Worm (Caenorhabditis elegans) whole organism, L4 larva: Measurements from ENCODE around the gene zfp-3.

ENCODE experiments used
- D1046.2 ChIP-seq: fragments of 200-800 bp; sonication (Bioruptor generic); IDR thresholded peaks from 2 replicates; pipeline ENCODE4 v1.3.6; 2022; ENCODE audit warnings: missing genetic modification characterization, missing compliant biosample characterization
- F10B5.3 ChIP-seq: sonication (generic microtip); optimal IDR thresholded peaks from 2 replicates; lab custom pipeline; 2016; ENCODE audit warnings: mild to moderate bottlenecking, missing genetic modification characterization, missing compliant biosample characterization
- F26F4.8 ChIP-seq: fragments of 200-800 bp; sonication (Bioruptor generic); conservative IDR thresholded peaks from 2 replicates; pipeline ENCODE4 v1.3.6; 2022; ENCODE audit warnings: missing genetic modification characterization, missing compliant biosample characterization
- F37D6.2 ChIP-seq: sonication (generic microtip); optimal IDR thresholded peaks from 2 replicates; lab custom pipeline; 2016; ENCODE audit warnings: mild to moderate bottlenecking, missing genetic modification characterization, missing compliant biosample characterization
- F44E2.7 ChIP-seq: fragments of 200-800 bp; sonication (Bioruptor generic); IDR thresholded peaks from 2 replicates; pipeline ENCODE4 v2.1.2; 2022; ENCODE audit warnings: missing genetic modification characterization, missing compliant biosample characterization
- F49E8.2 ChIP-seq: sonication (generic microtip); optimal IDR thresholded peaks from 2 replicates; lab custom pipeline; 2016; ENCODE audit warnings: missing compliant biosample characterization, mild to moderate bottlenecking, missing genetic modification characterization, borderline replicate concordance
- T20F7.1 ChIP-seq: fragments of 200-800 bp; sonication (Bioruptor generic); optimal IDR thresholded peaks from 2 replicates; lab custom pipeline; 2018; ENCODE audit warnings: mild to moderate bottlenecking, missing genetic modification characterization, missing compliant biosample characterization
- Y48G9A.11 ChIP-seq: fragments of 200-800 bp; sonication (Bioruptor generic); IDR thresholded peaks from 2 replicates; pipeline ENCODE4 v1.3.6; 2022; ENCODE audit warnings: missing genetic modification reagents, missing genetic modification characterization, missing compliant biosample characterization
- Y5F2A.4 ChIP-seq: fragments of 200-800 bp; sonication (Bioruptor generic); optimal IDR thresholded peaks from 2 replicates; lab custom pipeline; 2018; ENCODE audit warnings: mild to moderate bottlenecking, missing genetic modification characterization, missing compliant biosample characterization
- Y75B8A.6 ChIP-seq: fragments of 200-800 bp; sonication (Bioruptor generic); IDR thresholded peaks from 2 replicates; pipeline ENCODE4 v1.3.6; 2022; ENCODE audit warnings: missing genetic modification reagents, missing genetic modification characterization, missing compliant biosample characterization
- ZK337.2 ChIP-seq: fragments of 200-800 bp; sonication (Bioruptor generic); IDR thresholded peaks from 2 replicates; pipeline ENCODE4 v1.3.6; 2022; ENCODE audit warnings: missing genetic modification reagents, missing genetic modification characterization, missing compliant biosample characterization
- ZK546.5 ChIP-seq, 2 experiments: sonication (generic microtip); optimal IDR thresholded peaks; 2 replicates each; lab custom pipeline; 2017; ENCODE audit warnings: missing biosample characterization in 2 of 2, missing genetic modification characterization in 2 of 2
- aha-1 ChIP-seq: fragments of 150-350 bp; peaks from one replicate; lab custom pipeline; 2014; ENCODE audit warnings: missing biosample characterization, missing genetic modification characterization
- ama-1 ChIP-seq: fragments of 150-350 bp; optimal IDR thresholded peaks from 2 replicates; lab custom pipeline; 2014; ENCODE audit warnings: inconsistent platforms, mixed read lengths
- attf-4 ChIP-seq: sonication (generic microtip); optimal IDR thresholded peaks from 3 replicates; lab custom pipeline; 2017; ENCODE audit warnings: missing biosample characterization, missing genetic modification characterization
- ceh-20 ChIP-seq: fragments of 200-800 bp; sonication (Bioruptor generic); IDR thresholded peaks from 2 replicates; pipeline ENCODE4 v1.3.6; 2022; ENCODE audit warnings: missing genetic modification reagents, missing genetic modification characterization, missing compliant biosample characterization
- ceh-28 ChIP-seq: fragments of 150-350 bp; optimal IDR thresholded peaks from 2 replicates; lab custom pipeline; 2014; ENCODE audit warnings: missing biosample characterization, missing genetic modification reagents, missing genetic modification characterization
- ceh-62 ChIP-seq: sonication (generic microtip); optimal IDR thresholded peaks from 2 replicates; lab custom pipeline; 2017; ENCODE audit warnings: missing biosample characterization, missing genetic modification characterization
- cey-2 ChIP-seq: sonication (generic microtip); optimal IDR thresholded peaks from 3 replicates; lab custom pipeline; 2017; ENCODE audit warnings: missing genetic modification characterization, mild to moderate bottlenecking, missing compliant biosample characterization, antibody characterized with exemption, borderline replicate concordance; ENCODE audit not compliant: insufficient read depth
- daf-12 ChIP-seq: fragments of 150-350 bp; optimal IDR thresholded peaks from 2 replicates; lab custom pipeline; 2014; ENCODE audit warnings: missing biosample characterization, missing genetic modification reagents, missing genetic modification characterization
- daf-16 ChIP-seq, 3 experiments: sonication (generic microtip); optimal IDR thresholded peaks; 2 replicates each; lab custom pipeline; 2016 to 2017; ENCODE audit warnings: missing genetic modification characterization in 3 of 3, missing genetic modification reagents in 3 of 3, mild to moderate bottlenecking in 2 of 3, missing compliant biosample characterization in 2 of 3, missing biosample characterization in 1 of 3, moderate library complexity in 1 of 3
- dmd-9 ChIP-seq: fragments of 200-800 bp; sonication (Bioruptor generic); IDR thresholded peaks from 2 replicates; pipeline ENCODE4 v1.3.6; 2022; ENCODE audit warnings: missing genetic modification reagents, missing genetic modification characterization, missing compliant biosample characterization
- egl-27 ChIP-seq: sonication (generic microtip); optimal IDR thresholded peaks from 3 replicates; lab custom pipeline; 2017; ENCODE audit warnings: missing biosample characterization, missing genetic modification reagents, missing genetic modification characterization
- egl-43 ChIP-seq: fragments of 200-800 bp; sonication (Bioruptor generic); IDR thresholded peaks from 2 replicates; pipeline ENCODE4 v1.3.6; 2022; ENCODE audit warnings: missing genetic modification reagents, missing genetic modification characterization, missing compliant biosample characterization
- fkh-10 ChIP-seq: fragments of 150-350 bp; optimal IDR thresholded peaks from 2 replicates; lab custom pipeline; 2014; ENCODE audit warnings: missing biosample characterization, missing genetic modification reagents, missing genetic modification characterization
- fos-1 ChIP-seq: fragments of 150-350 bp; optimal IDR thresholded peaks from 2 replicates; lab custom pipeline; 2014; ENCODE audit warnings: missing biosample characterization, missing genetic modification characterization
- gei-8 ChIP-seq: fragments of 200-800 bp; sonication (Bioruptor generic); optimal IDR thresholded peaks from 2 replicates; lab custom pipeline; 2018; ENCODE audit warnings: mild to moderate bottlenecking, missing genetic modification characterization, missing compliant biosample characterization
- jun-1 ChIP-seq: fragments of 150-350 bp; optimal IDR thresholded peaks from 2 replicates; lab custom pipeline; 2014; ENCODE audit warnings: missing biosample characterization, missing genetic modification reagents, missing genetic modification characterization
- lsy-2 ChIP-seq, 2 experiments: fragments of 150-350 bp in 1 of 2; sonication (generic microtip) in 1 of 2; optimal IDR thresholded peaks; 2 replicates each; lab custom pipeline; 2014 to 2017; ENCODE audit warnings: missing biosample characterization in 2 of 2, missing genetic modification characterization in 2 of 2
- mdl-1 ChIP-seq, 2 experiments: fragments of 150-350 bp in 1 of 2; sonication (generic microtip) in 1 of 2; optimal IDR thresholded peaks; 2 replicates each; lab custom pipeline; 2014 to 2017; ENCODE audit warnings: missing biosample characterization in 2 of 2, missing genetic modification characterization in 2 of 2
- mxl-3 ChIP-seq: fragments of 200-800 bp; sonication (Bioruptor generic); optimal IDR thresholded peaks from 2 replicates; lab custom pipeline; 2018; ENCODE audit warnings: mild to moderate bottlenecking, missing genetic modification characterization, missing compliant biosample characterization
- nhr-237 ChIP-seq: sonication (generic microtip); optimal IDR thresholded peaks from 2 replicates; lab custom pipeline; 2017; ENCODE audit warnings: missing biosample characterization, missing genetic modification characterization
- nhr-28 ChIP-seq: fragments of 150-350 bp; optimal IDR thresholded peaks from 2 replicates; lab custom pipeline; 2014; ENCODE audit warnings: missing biosample characterization, missing genetic modification characterization
- nhr-41 ChIP-seq: fragments of 200-800 bp; sonication (Bioruptor generic); IDR thresholded peaks from 2 replicates; pipeline ENCODE4 v1.3.6; 2022; ENCODE audit warnings: missing genetic modification reagents, missing genetic modification characterization, missing compliant biosample characterization
- nhr-76 ChIP-seq: fragments of 150-350 bp; optimal IDR thresholded peaks from 2 replicates; lab custom pipeline; 2014; ENCODE audit warnings: missing biosample characterization, missing genetic modification characterization
- nhr-77 ChIP-seq: fragments of 150-350 bp; optimal IDR thresholded peaks from 2 replicates; lab custom pipeline; 2014; ENCODE audit warnings: missing biosample characterization, missing genetic modification characterization
- pqm-1 ChIP-seq: sonication (generic microtip); optimal IDR thresholded peaks from 2 replicates; lab custom pipeline; 2017; ENCODE audit warnings: missing biosample characterization, missing genetic modification characterization
- sdz-12 ChIP-seq: fragments of 200-800 bp; sonication (Bioruptor generic); optimal IDR thresholded peaks from 2 replicates; lab custom pipeline; 2018; ENCODE audit warnings: mild to moderate bottlenecking, missing genetic modification characterization, missing compliant biosample characterization
- set-16 ChIP-seq: fragments of 200-800 bp; sonication (Bioruptor generic); IDR thresholded peaks from 2 replicates; pipeline ENCODE4 v1.3.6; 2022; ENCODE audit warnings: missing genetic modification reagents, missing genetic modification characterization, missing compliant biosample characterization
- snpc-4 ChIP-seq: fragments of 150-350 bp; optimal IDR thresholded peaks from 2 replicates; lab custom pipeline; 2014; ENCODE audit warnings: missing biosample characterization, missing genetic modification characterization
- tag-97 ChIP-seq: fragments of 200-800 bp; sonication (Bioruptor generic); IDR thresholded peaks from 2 replicates; pipeline ENCODE4 v1.3.6; 2022; ENCODE audit warnings: missing genetic modification characterization, missing compliant biosample characterization
- unc-130 ChIP-seq: sonication (generic microtip); optimal IDR thresholded peaks from 2 replicates; lab custom pipeline; 2016; ENCODE audit warnings: missing genetic modification reagents, missing genetic modification characterization, missing compliant biosample characterization
- unc-62 ChIP-seq, 3 experiments: fragments of 150-350 bp in 1 of 3; sonication (generic microtip); optimal IDR thresholded peaks in 2 of 3; peaks in 1 of 3; 1 replicate in 1 of 3; 2 replicates in 2 of 3; lab custom pipeline; 2014 to 2017; ENCODE audit warnings: missing biosample characterization in 3 of 3, missing genetic modification characterization in 3 of 3, missing genetic modification reagents in 3 of 3, missing genotype in 1 of 3
- zfp-2 ChIP-seq: sonication (generic microtip); optimal IDR thresholded peaks from 2 replicates; lab custom pipeline; 2016; ENCODE audit warnings: mild to moderate bottlenecking, missing genetic modification characterization, missing compliant biosample characterization
- zip-11 ChIP-seq: fragments of 200-800 bp; sonication (Bioruptor generic); IDR thresholded peaks from 2 replicates; pipeline ENCODE4 v1.3.6; 2022; ENCODE audit warnings: missing genetic modification characterization, missing compliant biosample characterization

zfp-3 gene

ce11 chrX:1471232-1471631 lies 24.8 kb upstream of the zfp-3 start:
- 0 out of 2 replicates have a peak, but pooled peaks have one; percentile 38 for TF ChIP-seq egl-43 (GFP tag; lab: Robert Waterston, UW)
- no peak for TF ChIP-seq lsy-2 (tag; optimal IDR thresholded peaks at IDR 0.05; lab: Kevin White, UChicago)
- no peak for TF ChIP-seq nhr-77 (tag; lab: Kevin White, UChicago)
- no peak for TF ChIP-seq attf-4 (tag; lab: Kevin White, UChicago)

ce11 chrX:1468057-1468456 lies 21.6 kb upstream of the zfp-3 start:
- TF ChIP-seq snpc-4 (tag; lab: Kevin White, UChicago) (no peak), ZK337.2 (GFP tag; lab: Robert Waterston, UW) (0 out of 2 replicates have a peak, but pooled peaks have one; percentile 11), dmd-9 (no peak), fkh-10 (GFP tag; lab: Kevin White, UChicago) (peak; percentile 73), daf-12 (tag; lab: Kevin White, UChicago) (no peak), nhr-237 (tag; lab: Kevin White, UChicago) (no peak)

ce11 chrX:1464699-1465098 lies 18.3 kb upstream of the zfp-3 start, which contains the start of gene D1005.6:
Gene D1005.6, minus strand, starts transcription at chrX:1464799.
- no peak for TF ChIP-seq jun-1 (tag; lab: Kevin White, UChicago)
- no peak for TF ChIP-seq ceh-20 (GFP tag; lab: Robert Waterston, UW)
- TF ChIP-seq nhr-28 (tag; lab: Kevin White, UChicago), result no peak
- TF ChIP-seq nhr-41, result no peak
- TF ChIP-seq cey-2 (tag; lab: Kevin White, UChicago), result no peak
- no peak for TF ChIP-seq F49E8.2
- no peak for TF ChIP-seq tag-97 (GFP tag; lab: Robert Waterston, UW)
- TF ChIP-seq ZK546.5 (tag; optimal IDR thresholded peaks at IDR 0.05; lab: Kevin White, UChicago), result no peak
- TF ChIP-seq D1046.2, result no peak
- TF ChIP-seq egl-27, result no peak
- TF ChIP-seq ama-1 (lab: Kevin White, UChicago), result no peak
- TF ChIP-seq set-16 (GFP tag; lab: Robert Waterston, UW), result no peak
- TF ChIP-seq nhr-76 (tag; lab: Kevin White, UChicago), result no peak
- TF ChIP-seq aha-1 (tag; lab: Kevin White, UChicago), result no peak
- TF ChIP-seq Y5F2A.4 (GFP tag; lab: Kevin White, UChicago), result no peak
- no peak for TF ChIP-seq F37D6.2 (tag; lab: Kevin White, UChicago)
- no peak for TF ChIP-seq unc-62 (GFP tag; optimal IDR thresholded peaks at IDR 0.05 in 1 of 2; lab: Kevin White, UChicago)
- TF ChIP-seq unc-62 (tag; optimal IDR thresholded peaks at IDR 0.05; lab: Kevin White, UChicago), result no peak
- no peak for TF ChIP-seq fos-1
- TF ChIP-seq zfp-2 (tag; lab: Kevin White, UChicago), result no peak

- TF ChIP-seq T20F7.1 (GFP tag; lab: Kevin White, UChicago) (no peak), sdz-12 (GFP tag; lab: Kevin White, UChicago) (no peak), F44E2.7 (GFP tag; lab: Robert Waterston, UW) (no peak), mdl-1 (tag; optimal IDR thresholded peaks at IDR 0.05; lab: Kevin White, UChicago) (no peak), daf-16 (GFP tag; optimal IDR thresholded peaks at IDR 0.05; lab: Kevin White, UChicago) (no peak), daf-16 (tag; optimal IDR thresholded peaks at IDR 0.05; lab: Kevin White, UChicago) (peak; percentile 58), gei-8 (no peak)
Measured at ce11 chrX:1459756-1460155, 13.3 kb upstream of the zfp-3 start.

- no peak for TF ChIP-seq nhr-76 (tag; lab: Kevin White, UChicago)
- peak; percentile 35 for TF ChIP-seq mxl-3 (GFP tag; lab: Kevin White, UChicago)
- TF ChIP-seq mdl-1 (tag; optimal IDR thresholded peaks at IDR 0.05; lab: Kevin White, UChicago), result peak in 1 of 2 experiments; percentile 64
- TF ChIP-seq pqm-1 (tag; lab: Kevin White, UChicago), result no peak
- TF ChIP-seq ceh-28 (tag; lab: Kevin White, UChicago), result no peak
- TF ChIP-seq Y48G9A.11 (GFP tag; lab: Robert Waterston, UW), result no peak
- TF ChIP-seq zip-11 (GFP tag; lab: Robert Waterston, UW), result no peak
- TF ChIP-seq F10B5.3 (tag; lab: Kevin White, UChicago), result no peak
- TF ChIP-seq F26F4.8 (GFP tag; lab: Robert Waterston, UW), result no peak
- TF ChIP-seq nhr-28 (tag; lab: Kevin White, UChicago), result peak; percentile 40
- no peak for TF ChIP-seq unc-130
- no peak for TF ChIP-seq ceh-62 (tag; lab: Kevin White, UChicago)
- no peak for TF ChIP-seq daf-12 (tag; lab: Kevin White, UChicago)
- no peak for TF ChIP-seq Y75B8A.6 (GFP tag; lab: Robert Waterston, UW)
Measured at ce11 chrX:1458793-1459192, 12.3 kb upstream of the zfp-3 start, which contains the start of gene D1005.2. Gene D1005.2, plus strand, starts transcription at chrX:1459022.
